Worm (Caenorhabditis elegans) whole organism, late embryonic: ENCODE data around the gene F37A8.1.

Experiments used
- C38D4.7 ChIP-seq: fragments of 200-800 bp; sonication (Bioruptor generic); optimal IDR thresholded peaks from 2 replicates; lab custom pipeline; 2018; ENCODE audit warnings: mild to moderate bottlenecking, missing genetic modification characterization, moderate library complexity, missing compliant biosample characterization
- ceh-14 ChIP-seq: sonication (generic microtip); optimal IDR thresholded peaks from 2 replicates; lab custom pipeline; 2016; ENCODE audit warnings: missing genotype, missing genetic modification characterization, missing compliant biosample characterization
- ceh-48 ChIP-seq: sonication (generic microtip); optimal IDR thresholded peaks from 2 replicates; lab custom pipeline; 2016; ENCODE audit warnings: missing genetic modification characterization, inconsistent platforms, missing compliant biosample characterization
- dmd-4 ChIP-seq: sonication (generic microtip); optimal IDR thresholded peaks from 2 replicates; lab custom pipeline; 2016; ENCODE audit warnings: borderline replicate concordance, missing genetic modification characterization, missing compliant biosample characterization
- dve-1 ChIP-seq: sonication (generic microtip); optimal IDR thresholded peaks from 2 replicates; lab custom pipeline; 2017; ENCODE audit warnings: antibody characterized with exemption, mild to moderate bottlenecking, missing genetic modification characterization, missing compliant biosample characterization
- lim-6 ChIP-seq: sonication (generic microtip); optimal IDR thresholded peaks from 2 replicates; lab custom pipeline; 2016; ENCODE audit warnings: missing genetic modification characterization, missing compliant biosample characterization
- madf-2 ChIP-seq: sonication (generic microtip); optimal IDR thresholded peaks from 2 replicates; lab custom pipeline; 2017; ENCODE audit warnings: missing genetic modification characterization, missing compliant biosample characterization
- nfya-1 ChIP-seq: sonication (generic microtip); optimal IDR thresholded peaks from 2 replicates; lab custom pipeline; 2017; ENCODE audit warnings: missing genetic modification characterization, mild to moderate bottlenecking, missing compliant biosample characterization, antibody characterized with exemption, moderate library complexity
- nhr-232 ChIP-seq: sonication (generic microtip); optimal IDR thresholded peaks from 2 replicates; lab custom pipeline; 2016; ENCODE audit warnings: missing genetic modification characterization, missing compliant biosample characterization
- odd-2 ChIP-seq: sonication (generic microtip); optimal IDR thresholded peaks from 2 replicates; lab custom pipeline; 2017; ENCODE audit warnings: antibody characterized with exemption, mild to moderate bottlenecking, missing genetic modification characterization, missing compliant biosample characterization
- pha-4 ChIP-seq: fragments of 150-350 bp; optimal IDR thresholded peaks from 2 replicates; lab custom pipeline; 2018; ENCODE audit warnings: missing biosample characterization, missing genetic modification reagents, missing genetic modification characterization
- pros-1 ChIP-seq: fragments of 150-350 bp; optimal IDR thresholded peaks from 2 replicates; lab custom pipeline; 2014; ENCODE audit warnings: missing biosample characterization, missing genetic modification reagents, missing genetic modification characterization
- ref-2 ChIP-seq: sonication (generic microtip); optimal IDR thresholded peaks from 2 replicates; lab custom pipeline; 2016; ENCODE audit warnings: missing genetic modification characterization, missing compliant biosample characterization
- unc-86 ChIP-seq: sonication (generic microtip); optimal IDR thresholded peaks from 2 replicates; lab custom pipeline; 2016; ENCODE audit warnings: missing genetic modification characterization, missing compliant biosample characterization

DNA sequence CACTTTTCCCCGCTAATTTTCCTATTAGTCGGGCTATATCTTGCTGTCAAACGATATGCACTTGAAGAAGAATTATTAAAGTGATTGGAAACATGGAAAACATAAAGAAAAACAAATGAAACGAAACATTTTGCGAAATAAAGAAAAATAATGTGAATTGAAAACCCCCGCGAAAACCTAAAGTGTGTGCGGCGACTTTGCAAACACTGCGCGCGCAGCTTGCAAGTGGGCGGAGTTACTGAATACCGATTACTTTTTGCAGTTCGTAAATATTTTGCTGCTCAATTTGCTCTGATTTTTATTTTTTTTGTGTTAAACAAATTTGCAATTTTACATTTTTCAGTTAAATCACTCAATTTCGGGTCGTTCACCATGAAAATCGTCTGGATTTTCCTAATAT, 11.6 kb upstream of the F37A8.1 start, which contains the start of gene ccdc-47:
- peak; percentile 83 for TF ChIP-seq odd-2 (tag; lab: Kevin White, UChicago)
- TF ChIP-seq pha-4 (tag; lab: Kevin White, UChicago): no peak
- peak; percentile 47 for TF ChIP-seq dve-1 (tag; lab: Kevin White, UChicago)
- peak; percentile 86 for TF ChIP-seq ref-2 (tag; lab: Kevin White, UChicago)
- peak; percentile 79 for TF ChIP-seq madf-2 (tag; lab: Kevin White, UChicago)
- peak; percentile 43 for TF ChIP-seq dmd-4
- peak; percentile 91 for TF ChIP-seq ceh-14
- TF ChIP-seq nfya-1 (tag; lab: Kevin White, UChicago): peak; percentile 88
- peak; percentile 77 for TF ChIP-seq C38D4.7
- TF ChIP-seq unc-86 (tag; lab: Kevin White, UChicago): peak; percentile 87
- peak; percentile 74 for TF ChIP-seq nhr-232 (tag; lab: Kevin White, UChicago)
- peak; percentile 84 for TF ChIP-seq ceh-48 (tag; lab: Kevin White, UChicago)
- no peak for TF ChIP-seq lim-6 (tag; lab: Kevin White, UChicago)
- no peak for TF ChIP-seq pros-1
